Worm (Caenorhabditis elegans) whole organism, midembryonic: ENCODE data around the gene B0361.14.
A peak's percentile ranks its signal among the peaks of the same experiment; 100 is the strongest.

Source experiments
- T22C8.4 ChIP-seq: fragments of 200-800 bp; sonication (Bioruptor generic); IDR thresholded peaks from 2 replicates; pipeline ENCODE4 v1.3.6; 2022; ENCODE audit warnings: missing genetic modification characterization, missing compliant biosample characterization
- cog-1 ChIP-seq: sonication (generic microtip); optimal IDR thresholded peaks from 2 replicates; lab custom pipeline; 2016; ENCODE audit warnings: missing genetic modification characterization, missing compliant biosample characterization
- flt-1 ChIP-seq: fragments of 200-800 bp; sonication (Bioruptor generic); IDR thresholded peaks from 2 replicates; pipeline ENCODE4 v1.3.6; 2022; ENCODE audit warnings: missing genetic modification characterization, missing compliant biosample characterization
- klf-2 ChIP-seq: fragments of 200-800 bp; sonication (Bioruptor generic); conservative IDR thresholded peaks from 2 replicates; pipeline ENCODE4 v1.3.6; 2022; ENCODE audit warnings: missing genetic modification reagents, missing genetic modification characterization, missing compliant biosample characterization
- med-1 ChIP-seq: sonication (generic microtip); optimal IDR thresholded peaks from 2 replicates; lab custom pipeline; 2017; ENCODE audit warnings: missing genetic modification characterization, mild to moderate bottlenecking, missing compliant biosample characterization, antibody characterized with exemption, missing genetic modification reagents; ENCODE audit not compliant: insufficient read depth
- ref-1 ChIP-seq: fragments of 200-800 bp; sonication (Bioruptor generic); conservative IDR thresholded peaks from 2 replicates; pipeline ENCODE4 v1.3.6; 2022; ENCODE audit warnings: missing genetic modification reagents, missing genetic modification characterization, missing compliant biosample characterization
- tab-1 ChIP-seq: fragments of 200-800 bp; sonication (Bioruptor generic); IDR thresholded peaks from 2 replicates; pipeline ENCODE4 v1.3.6; 2022; ENCODE audit warnings: missing genetic modification characterization, missing compliant biosample characterization
- ztf-23 ChIP-seq: fragments of 200-800 bp; sonication (Bioruptor generic); IDR thresholded peaks from 2 replicates; pipeline ENCODE4 v1.3.6; 2022; ENCODE audit warnings: missing genetic modification reagents, missing genetic modification characterization, missing compliant biosample characterization
- ztf-29 ChIP-seq: fragments of 200-800 bp; sonication (Bioruptor generic); IDR thresholded peaks from 2 replicates; pipeline ENCODE4 v1.3.6; 2022; ENCODE audit warnings: missing genetic modification reagents, missing genetic modification characterization, missing compliant biosample characterization

The B0361.14 gene

ce11 chrIII:7329155-7329732 lies 29.9 kb upstream of the B0361.14 start, which contains the start of gene lab-2:
Gene lab-2 (minus strand): TSS chrIII:7329607.
- no peak for TF ChIP-seq tab-1
- TF ChIP-seq T22C8.4 (GFP tag; lab: Robert Waterston, UW): no peak
- no peak for TF ChIP-seq ref-1
- TF ChIP-seq flt-1: no peak
- TF ChIP-seq ztf-29 (GFP tag; lab: Robert Waterston, UW): no peak
- TF ChIP-seq cog-1 (tag; lab: Kevin White, UChicago): no peak
- TF ChIP-seq klf-2: no peak
- TF ChIP-seq med-1 (GFP tag; lab: Kevin White, UChicago): no peak
- no peak for TF ChIP-seq ztf-23

ce11 chrIII:7323331-7323730 lies 24.0 kb upstream of the B0361.14 start:
- TF ChIP-seq ztf-23: no peak
- TF ChIP-seq flt-1: no peak
- TF ChIP-seq ztf-29 (GFP tag; lab: Robert Waterston, UW): no peak
- no peak for TF ChIP-seq klf-2
- TF ChIP-seq tab-1: no peak
- no peak for TF ChIP-seq med-1 (GFP tag; lab: Kevin White, UChicago)
- no peak for TF ChIP-seq cog-1 (tag; lab: Kevin White, UChicago)
- no peak for TF ChIP-seq T22C8.4 (GFP tag; lab: Robert Waterston, UW)

ce11 chrIII:7322018-7322417 lies 22.7 kb upstream of the B0361.14 start:
- TF ChIP-seq ztf-29 (GFP tag; lab: Robert Waterston, UW) (no peak), med-1 (GFP tag; lab: Kevin White, UChicago) (no peak), klf-2 (no peak), tab-1 (no peak), cog-1 (tag; lab: Kevin White, UChicago) (no peak), T22C8.4 (GFP tag; lab: Robert Waterston, UW) (no peak), ztf-23 (no peak)

- no peak for TF ChIP-seq T22C8.4 (GFP tag; lab: Robert Waterston, UW)
- TF ChIP-seq flt-1: no peak
- no peak for TF ChIP-seq klf-2
- TF ChIP-seq tab-1: no peak
- no peak for TF ChIP-seq ztf-23
- TF ChIP-seq cog-1 (tag; lab: Kevin White, UChicago): no peak
- no peak for TF ChIP-seq ztf-29 (GFP tag; lab: Robert Waterston, UW)
- TF ChIP-seq med-1 (GFP tag; lab: Kevin White, UChicago): no peak
Measured at ce11 chrIII:7319390-7319789, 20.1 kb upstream of the B0361.14 start, which contains the start of gene F56C9.8. Gene F56C9.8 (minus strand): TSS chrIII:7319509.

- TF ChIP-seq ztf-29 (GFP tag; lab: Robert Waterston, UW): no peak
- TF ChIP-seq tab-1: no peak
- TF ChIP-seq ref-1: no peak
- no peak for TF ChIP-seq klf-2
- TF ChIP-seq cog-1 (tag; lab: Kevin White, UChicago): peak; percentile 7
- TF ChIP-seq T22C8.4 (GFP tag; lab: Robert Waterston, UW): no peak
Measured at ce11 chrIII:7317354-7317753, 18.0 kb upstream of the B0361.14 start.

- no peak for TF ChIP-seq cog-1 (tag; lab: Kevin White, UChicago)
- no peak for TF ChIP-seq T22C8.4 (GFP tag; lab: Robert Waterston, UW)
- TF ChIP-seq flt-1: no peak
- TF ChIP-seq ztf-29 (GFP tag; lab: Robert Waterston, UW): no peak
- no peak for TF ChIP-seq med-1 (GFP tag; lab: Kevin White, UChicago)
- TF ChIP-seq ref-1: no peak
Measured at ce11 chrIII:7314927-7315547, 15.7 kb upstream of the B0361.14 start, which contains the start of gene nspg-6. Gene nspg-6 (minus strand): TSS chrIII:7314977.

- TF ChIP-seq T22C8.4 (GFP tag; lab: Robert Waterston, UW): no peak
- TF ChIP-seq med-1 (GFP tag; lab: Kevin White, UChicago): no peak
- no peak for TF ChIP-seq cog-1 (tag; lab: Kevin White, UChicago)
- no peak for TF ChIP-seq tab-1
- TF ChIP-seq ref-1: no peak
- TF ChIP-seq klf-2: no peak
- no peak for TF ChIP-seq ztf-23
- no peak for TF ChIP-seq flt-1
- no peak for TF ChIP-seq ztf-29 (GFP tag; lab: Robert Waterston, UW)
Measured at ce11 chrIII:7314473-7314872, 15.1 kb upstream of the B0361.14 start.

ce11 chrIII:7310662-7311340 lies 11.5 kb upstream of the B0361.14 start, which contains the start of the genes F56C9.6 and F56C9.3:
Gene F56C9.6 (minus strand): TSS chrIII:7310773.
Gene F56C9.3 (plus strand): TSS chrIII:7311290.
- TF ChIP-seq ztf-23: no peak
- TF ChIP-seq tab-1: no peak
- TF ChIP-seq klf-2: no peak
- no peak for TF ChIP-seq cog-1 (tag; lab: Kevin White, UChicago)
- no peak for TF ChIP-seq med-1 (GFP tag; lab: Kevin White, UChicago)

ce11 chrIII:7308600-7309109 lies 9.3 kb upstream of the B0361.14 start, which contains the start of gene acbp-4:
Gene acbp-4 (minus strand): TSS chrIII:7309109.
- TF ChIP-seq ztf-23 (no peak), flt-1 (no peak), ref-1 (no peak), ztf-29 (GFP tag; lab: Robert Waterston, UW) (no peak), cog-1 (tag; lab: Kevin White, UChicago) (no peak), T22C8.4 (GFP tag; lab: Robert Waterston, UW) (no peak), med-1 (GFP tag; lab: Kevin White, UChicago) (no peak), tab-1 (no peak), klf-2 (no peak)

ce11 chrIII:7305649-7305977 lies 6.3 kb upstream of the B0361.14 start:
- TF ChIP-seq ztf-29 (GFP tag; lab: Robert Waterston, UW): no peak
